Worm (Caenorhabditis elegans): Measurements from ENCODE around the gene ttr-33.

Gene ttr-33

ce11 chrV:7830952-7831351 is 6.8 kb downstream of the ttr-33 start:
- no peak for TF ChIP-seq ama-1 (optimal IDR thresholded peaks at IDR 0.05)
- no peak for TF ChIP-seq nhr-129 (tag; optimal IDR thresholded peaks at IDR 0.05)

- TF ChIP-seq zag-1 (tag; optimal IDR thresholded peaks at IDR 0.05) (no peak), nhr-237 (tag; optimal IDR thresholded peaks at IDR 0.05) (no peak), nhr-12 (tag; optimal IDR thresholded peaks at IDR 0.05) (no peak), nhr-21 (tag; optimal IDR thresholded peaks at IDR 0.05) (no peak), snpc-4 (tag; optimal IDR thresholded peaks at IDR 0.05) (no peak), nhr-6 (tag; optimal IDR thresholded peaks at IDR 0.05) (no peak), unc-39 (tag; optimal IDR thresholded peaks at IDR 0.05) (no peak), R02D3.7 (tag; optimal IDR thresholded peaks at IDR 0.05) (no peak), nhr-25 (tag; optimal IDR thresholded peaks at IDR 0.05) (no peak), alr-1 (tag; optimal IDR thresholded peaks at IDR 0.05) (no peak), blmp-1 (tag; optimal IDR thresholded peaks at IDR 0.05; ENCODE audit: insufficient read depth) (no peak), skn-1 (tag; optimal IDR thresholded peaks at IDR 0.05) (no peak), elt-1 (tag; optimal IDR thresholded peaks at IDR 0.05) (no peak), ztf-1 (GFP tag; conservative IDR thresholded peaks at IDR 0.05) (no peak), lin-11 (tag; optimal IDR thresholded peaks at IDR 0.05) (no peak), sma-9 (GFP tag; optimal IDR thresholded peaks at IDR 0.05) (no peak), sma-9 (tag; optimal IDR thresholded peaks at IDR 0.05) (no peak), ama-1 (optimal IDR thresholded peaks at IDR 0.05) (no peak), ZK546.5 (tag; optimal IDR thresholded peaks at IDR 0.05) (no peak)
These were observed 10.8 kb downstream of the ttr-33 start, which contains the start of gene mig-6 for ce11 chrV:7826917-7827316. Gene mig-6, plus strand, starts transcription at chrV:7827217.

- TF ChIP-seq lin-11 (tag; optimal IDR thresholded peaks at IDR 0.05): no peak
- no peak for TF ChIP-seq sma-9 (GFP tag; optimal IDR thresholded peaks at IDR 0.05)
- no peak for TF ChIP-seq sma-9 (tag; optimal IDR thresholded peaks at IDR 0.05)
- TF ChIP-seq gmeb-1 (tag; optimal IDR thresholded peaks at IDR 0.05): no peak
- TF ChIP-seq unc-39 (tag; optimal IDR thresholded peaks at IDR 0.05): no peak
- TF ChIP-seq dmd-4 (tag; optimal IDR thresholded peaks at IDR 0.05): no peak
These were observed 11.3 kb downstream of the ttr-33 start for ce11 chrV:7826362-7826761.

ce11 chrV:7825836-7826235 is 11.9 kb downstream of the ttr-33 start:
- TF ChIP-seq dmd-4 (tag; optimal IDR thresholded peaks at IDR 0.05): no peak
- TF ChIP-seq ztf-4 (tag; optimal IDR thresholded peaks at IDR 0.05): no peak
- TF ChIP-seq F13H6.1 (tag; optimal IDR thresholded peaks at IDR 0.05): peak; percentile 4

ce11 chrV:7824138-7824537 is 13.6 kb downstream of the ttr-33 start:
- TF ChIP-seq sma-3 (GFP tag; optimal IDR thresholded peaks at IDR 0.05): no peak
- no peak for TF ChIP-seq nhr-237 (tag; optimal IDR thresholded peaks at IDR 0.05)

ce11 chrV:7822655-7823054 is 15.1 kb downstream of the ttr-33 start:
- no peak for TF ChIP-seq lin-11 (tag; optimal IDR thresholded peaks at IDR 0.05)
- no peak for TF ChIP-seq alr-1 (tag; optimal IDR thresholded peaks at IDR 0.05)
- TF ChIP-seq mab-5 (tag; optimal IDR thresholded peaks at IDR 0.05): peak; percentile 56
- no peak for TF ChIP-seq ztf-11 (tag; optimal IDR thresholded peaks at IDR 0.05)
- no peak for TF ChIP-seq elt-3 (tag; optimal IDR thresholded peaks at IDR 0.05)
- no peak for TF ChIP-seq R02D3.7 (tag; optimal IDR thresholded peaks at IDR 0.05)
- TF ChIP-seq dmd-4 (tag; optimal IDR thresholded peaks at IDR 0.05): no peak
- TF ChIP-seq ceh-16 (tag; optimal IDR thresholded peaks at IDR 0.05): no peak
- no peak for TF ChIP-seq nhr-77 (tag; optimal IDR thresholded peaks at IDR 0.05)
- TF ChIP-seq nhr-11 (tag; optimal IDR thresholded peaks at IDR 0.05): no peak
- no peak for TF ChIP-seq skn-1 (tag; optimal IDR thresholded peaks at IDR 0.05)
- no peak for TF ChIP-seq unc-55 (GFP tag; optimal IDR thresholded peaks at IDR 0.05)
- TF ChIP-seq blmp-1 (tag; optimal IDR thresholded peaks at IDR 0.05; ENCODE audit: insufficient read depth): no peak
- TF ChIP-seq ama-1 (optimal IDR thresholded peaks at IDR 0.05): no peak
- no peak for TF ChIP-seq unc-39 (tag; optimal IDR thresholded peaks at IDR 0.05)
- peak; percentile 60 for TF ChIP-seq crh-2 (tag; optimal IDR thresholded peaks at IDR 0.05)
- TF ChIP-seq egl-27 (tag; optimal IDR thresholded peaks at IDR 0.05): peak; percentile 19
- TF ChIP-seq fos-1 (tag; optimal IDR thresholded peaks at IDR 0.05): no peak
- peak; percentile 8 for TF ChIP-seq unc-62 (GFP tag; optimal IDR thresholded peaks at IDR 0.05)
- TF ChIP-seq lin-13 (GFP tag; optimal IDR thresholded peaks at IDR 0.05): no peak
- TF ChIP-seq nhr-12 (tag; optimal IDR thresholded peaks at IDR 0.05): no peak
- no peak for TF ChIP-seq zag-1 (tag; optimal IDR thresholded peaks at IDR 0.05)
- TF ChIP-seq mdl-1 (tag; optimal IDR thresholded peaks at IDR 0.05): no peak
- TF ChIP-seq sma-9 (GFP tag; optimal IDR thresholded peaks at IDR 0.05): peak; percentile 32
- TF ChIP-seq sma-9 (tag; optimal IDR thresholded peaks at IDR 0.05): no peak
- no peak for TF ChIP-seq mbf-1 (tag; optimal IDR thresholded peaks at IDR 0.05)
- TF ChIP-seq nhr-6 (tag; optimal IDR thresholded peaks at IDR 0.05): no peak
- no peak for TF ChIP-seq gmeb-1 (tag; optimal IDR thresholded peaks at IDR 0.05)
- peak in 1 of 2 experiments; percentile 57 for TF ChIP-seq lsy-2 (tag; optimal IDR thresholded peaks at IDR 0.05)
- no peak for TF ChIP-seq ceh-82 (tag; optimal IDR thresholded peaks at IDR 0.05)
- no peak for TF ChIP-seq lin-39 (tag; optimal IDR thresholded peaks at IDR 0.05)
- no peak for TF ChIP-seq nhr-10 (tag; optimal IDR thresholded peaks at IDR 0.05)
- TF ChIP-seq peb-1 (tag; optimal IDR thresholded peaks at IDR 0.05): no peak

Data from whole organism, L2 larva.